Worm (Caenorhabditis elegans) whole organism, mixed stage, embryonic: ENCODE measurements around the gene R04B5.5.

Experiments used
- ceh-39 ChIP-seq: fragments of 150-350 bp; optimal IDR thresholded peaks from 2 replicates; lab custom pipeline; 2014; ENCODE audit warnings: missing biosample characterization, missing genetic modification characterization
- cnd-1 ChIP-seq: fragments of 200-800 bp; sonication (Bioruptor generic); optimal IDR thresholded peaks from 2 replicates; lab custom pipeline; 2018; ENCODE audit warnings: mild to moderate bottlenecking, missing genetic modification characterization, missing compliant biosample characterization
- ham-2 ChIP-seq: fragments of 200-800 bp; sonication (Bioruptor generic); optimal IDR thresholded peaks from 2 replicates; lab custom pipeline; 2018; ENCODE audit warnings: mild to moderate bottlenecking, missing genetic modification characterization, missing compliant biosample characterization
- lin-32 ChIP-seq: fragments of 200-800 bp; sonication (Bioruptor generic); optimal IDR thresholded peaks from 2 replicates; lab custom pipeline; 2018; ENCODE audit warnings: mild to moderate bottlenecking, missing genetic modification characterization, missing compliant biosample characterization
- mab-5 ChIP-seq: fragments of 150-350 bp; optimal IDR thresholded peaks from 2 replicates; lab custom pipeline; 2014; ENCODE audit warnings: missing biosample characterization, missing genetic modification characterization
- mep-1 ChIP-seq: fragments of 150-350 bp; optimal IDR thresholded peaks from 2 replicates; lab custom pipeline; 2017; ENCODE audit warnings: missing biosample characterization, missing genetic modification reagents, missing genetic modification characterization, inconsistent platforms
- nhr-12 ChIP-seq: fragments of 150-350 bp; optimal IDR thresholded peaks from 2 replicates; lab custom pipeline; 2014; ENCODE audit warnings: missing biosample characterization, missing genetic modification characterization
- nhr-237 ChIP-seq: fragments of 150-350 bp; optimal IDR thresholded peaks from 2 replicates; lab custom pipeline; 2014; ENCODE audit warnings: missing biosample characterization, missing genetic modification characterization
- tbx-8 ChIP-seq: fragments of 200-800 bp; sonication (Bioruptor generic); optimal IDR thresholded peaks from 2 replicates; lab custom pipeline; 2018; ENCODE audit warnings: mild to moderate bottlenecking, missing genetic modification characterization, moderate library complexity, missing compliant biosample characterization
- unc-39 ChIP-seq: fragments of 150-350 bp; optimal IDR thresholded peaks from 2 replicates; lab custom pipeline; 2014; ENCODE audit warnings: missing biosample characterization, missing genetic modification characterization
- unc-62 ChIP-seq: fragments of 150-350 bp; optimal IDR thresholded peaks from 2 replicates; lab custom pipeline; 2014; ENCODE audit warnings: missing biosample characterization, missing genetic modification reagents, missing genetic modification characterization
- ztf-11 ChIP-seq: fragments of 150-350 bp; optimal IDR thresholded peaks from 2 replicates; lab custom pipeline; 2014; ENCODE audit warnings: missing biosample characterization, missing genetic modification characterization

DNA sequence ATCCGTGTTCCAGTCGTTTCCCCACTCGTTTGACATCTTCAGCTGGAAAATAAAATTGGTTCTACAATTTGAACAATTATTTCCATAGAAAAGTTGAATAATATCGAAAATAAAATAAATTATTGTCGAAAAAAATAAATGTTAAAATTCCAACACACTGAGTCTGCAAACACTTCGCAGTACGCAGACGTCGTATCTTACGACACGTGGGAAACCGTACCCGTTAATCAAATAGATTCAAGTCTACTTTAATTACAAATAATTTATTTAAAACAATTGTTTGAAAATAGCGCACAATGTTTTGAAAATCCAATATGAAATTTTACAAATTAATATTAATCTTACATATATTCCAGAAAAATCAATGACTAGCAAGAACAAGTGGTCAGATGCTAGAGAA is 32.4 kb upstream of the R04B5.5 start, which contains the start of gene yif-1:
- TF ChIP-seq ztf-11 (tag; lab: Kevin White, UChicago) = no peak
- no peak for TF ChIP-seq cnd-1 (tag; lab: Kevin White, UChicago)
- no peak for TF ChIP-seq nhr-12 (tag; lab: Kevin White, UChicago)
- no peak for TF ChIP-seq ceh-39 (tag; lab: Kevin White, UChicago)
- no peak for TF ChIP-seq mep-1 (tag; lab: Kevin White, UChicago)
- no peak for TF ChIP-seq nhr-237 (tag; lab: Kevin White, UChicago)
- no peak for TF ChIP-seq unc-62 (GFP tag; lab: Kevin White, UChicago)
- TF ChIP-seq ham-2 (GFP tag; lab: Kevin White, UChicago) = no peak
- no peak for TF ChIP-seq mab-5
- no peak for TF ChIP-seq lin-32 (GFP tag; lab: Kevin White, UChicago)
- no peak for TF ChIP-seq unc-39
- TF ChIP-seq tbx-8 (GFP tag; lab: Kevin White, UChicago) = no peak
